Fruit fly (Drosophila melanogaster): Measurements from ENCODE around the gene dpr20.

The dpr20 gene

dm6 chr3L:857063-858015, at the start of gene dpr20:
Gene dpr20, minus strand, starts transcription at chr3L:857248.
- TF ChIP-seq ttk (optimal IDR thresholded peaks at IDR 0.05) = no peak
- no peak for TF ChIP-seq insv (optimal IDR thresholded peaks at IDR 0.05)
- TF ChIP-seq h (optimal IDR thresholded peaks at IDR 0.05) = no peak
- TF ChIP-seq Myc (optimal IDR thresholded peaks at IDR 0.05) = no peak
- TF ChIP-seq psq (optimal IDR thresholded peaks at IDR 0.05) = no peak
- TF ChIP-seq Sin3A (optimal IDR thresholded peaks at IDR 0.05) = no peak

DNA sequence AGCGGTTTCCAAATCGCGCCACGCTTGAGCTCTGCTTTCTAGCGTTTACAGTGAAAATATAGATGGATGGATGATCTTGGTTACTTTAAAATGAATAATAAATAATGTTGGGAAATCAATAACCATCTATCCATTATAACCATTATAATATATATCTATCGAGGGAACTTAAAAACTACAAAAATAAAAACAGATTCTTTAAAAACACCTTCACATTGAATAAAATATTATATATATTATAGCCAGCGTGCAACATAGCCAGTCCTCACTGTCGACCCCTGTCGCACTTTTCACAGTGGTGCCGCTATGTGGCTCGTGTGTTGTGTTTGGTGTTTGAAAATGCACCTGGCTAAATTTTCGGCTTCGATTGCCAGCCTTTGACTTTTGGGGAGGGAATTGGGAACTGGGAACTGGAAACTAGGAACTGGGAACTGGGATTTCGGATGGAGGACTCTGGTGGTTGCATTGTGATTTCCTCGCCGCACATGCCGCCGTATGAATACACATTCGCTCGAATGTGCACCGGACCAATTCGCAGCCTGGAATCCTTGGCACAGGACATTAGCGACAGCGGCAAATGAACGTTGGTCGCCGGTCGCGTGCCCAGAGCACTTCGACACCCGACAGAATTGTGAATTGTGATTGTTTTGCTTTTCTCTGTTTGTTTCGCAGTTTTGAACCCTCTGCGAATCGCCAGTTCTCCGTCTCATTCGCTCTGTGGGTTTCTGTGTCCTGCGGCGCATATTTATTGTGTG, 48.1 kb upstream of the dpr20 start:
- TF ChIP-seq ttk (optimal IDR thresholded peaks at IDR 0.05) = no peak
- no peak for TF ChIP-seq h (optimal IDR thresholded peaks at IDR 0.05)
- no peak for TF ChIP-seq Sin3A (optimal IDR thresholded peaks at IDR 0.05)
- no peak for TF ChIP-seq Myc (optimal IDR thresholded peaks at IDR 0.05)
- no peak for TF ChIP-seq psq (optimal IDR thresholded peaks at IDR 0.05)
- TF ChIP-seq insv (optimal IDR thresholded peaks at IDR 0.05) = no peak

DNA sequence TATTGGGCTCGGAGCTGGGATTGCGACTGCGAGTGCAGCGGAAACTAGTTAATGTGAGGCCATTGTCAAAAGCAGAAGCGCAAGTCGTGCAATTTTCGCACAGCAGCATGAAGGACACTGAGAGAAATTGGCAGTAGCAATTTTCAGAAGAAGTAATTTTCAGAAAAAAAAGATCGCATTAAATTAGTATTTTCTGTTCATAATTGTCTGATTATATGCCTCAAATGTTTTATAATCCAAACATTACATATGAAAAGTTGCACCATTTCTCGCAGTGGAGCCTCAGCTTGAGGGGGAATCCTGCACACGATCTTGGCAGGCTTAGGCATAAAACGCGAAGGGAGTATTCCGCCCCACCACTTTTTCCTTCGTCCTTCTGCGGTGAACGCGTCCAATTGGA, 47.3 kb upstream of the dpr20 start:
- no peak for TF ChIP-seq h (optimal IDR thresholded peaks at IDR 0.05)
- no peak for TF ChIP-seq psq (optimal IDR thresholded peaks at IDR 0.05)
- no peak for TF ChIP-seq Myc (optimal IDR thresholded peaks at IDR 0.05)
- no peak for TF ChIP-seq insv (optimal IDR thresholded peaks at IDR 0.05)
- TF ChIP-seq ttk (optimal IDR thresholded peaks at IDR 0.05) = no peak
- TF ChIP-seq Sin3A (optimal IDR thresholded peaks at IDR 0.05) = no peak

DNA sequence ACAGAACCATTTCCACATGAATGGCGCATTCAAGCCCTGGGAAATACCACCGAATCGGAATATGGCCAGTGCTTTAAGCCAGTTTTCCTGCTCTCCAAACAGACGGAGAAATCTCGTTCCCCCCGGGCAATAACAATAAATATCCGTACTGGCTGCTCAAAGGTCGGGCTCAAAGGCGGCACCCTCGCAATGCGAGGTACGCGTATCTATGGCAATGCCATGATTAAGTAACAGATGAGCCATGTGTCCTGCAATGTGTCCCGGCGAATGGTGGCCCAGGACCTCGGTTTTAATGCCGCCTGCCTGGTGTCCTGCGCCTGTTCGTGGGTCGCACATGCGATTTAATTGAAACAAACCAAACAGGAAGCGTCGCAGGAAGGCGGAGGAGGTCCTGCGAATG, 46.9 kb upstream of the dpr20 start:
- TF ChIP-seq insv (optimal IDR thresholded peaks at IDR 0.05) = no peak

DNA sequence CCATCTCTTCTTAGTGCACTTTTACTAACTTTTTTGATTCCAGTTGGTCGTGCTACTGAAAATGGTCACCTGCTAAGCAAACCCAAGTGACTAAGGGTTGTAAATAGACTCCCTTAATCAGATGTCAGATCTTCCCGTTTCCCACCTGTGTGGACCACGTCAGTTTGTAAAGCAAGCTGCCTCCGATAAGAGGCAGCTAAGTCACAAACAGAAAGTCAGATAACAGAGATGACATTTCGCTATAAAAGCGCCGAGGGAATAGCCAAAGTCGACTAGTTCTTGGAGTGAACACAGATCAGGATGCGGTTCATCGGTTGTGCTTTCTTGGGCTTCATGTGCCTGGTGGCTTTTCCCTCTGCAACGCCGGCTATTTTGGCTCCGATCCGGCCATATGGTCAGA, 45.5 kb upstream of the dpr20 start, which contains the start of gene mat:
TSS of gene mat (plus strand) at position 301 of the 400 bp plus-strand sequence.
- no peak for TF ChIP-seq Sin3A (optimal IDR thresholded peaks at IDR 0.05)
- no peak for TF ChIP-seq insv (optimal IDR thresholded peaks at IDR 0.05)
- TF ChIP-seq psq (optimal IDR thresholded peaks at IDR 0.05) = no peak
- TF ChIP-seq ttk (optimal IDR thresholded peaks at IDR 0.05) = no peak
- TF ChIP-seq Myc (optimal IDR thresholded peaks at IDR 0.05) = no peak
- no peak for TF ChIP-seq h (optimal IDR thresholded peaks at IDR 0.05)

DNA sequence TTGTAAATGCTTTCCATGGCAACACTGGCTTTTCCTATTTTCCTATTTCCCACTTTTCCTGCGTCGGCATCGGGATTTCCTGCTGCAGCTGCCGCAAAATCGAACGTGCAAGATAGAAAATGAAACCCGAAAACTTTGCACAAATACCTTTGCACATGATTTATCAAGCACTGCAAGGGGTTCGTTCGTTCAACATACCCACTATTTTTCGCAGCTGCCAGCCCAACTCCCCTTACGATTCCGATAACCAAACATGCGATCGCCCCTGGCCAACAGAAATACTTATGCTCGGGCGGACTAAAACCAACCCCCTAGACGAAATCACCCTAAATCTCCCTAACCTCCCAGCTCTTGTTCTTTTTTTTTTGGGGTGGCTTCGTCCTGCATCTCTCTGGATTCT, 44.4 kb upstream of the dpr20 start:
- TF ChIP-seq Sin3A (optimal IDR thresholded peaks at IDR 0.05) = no peak

- TF ChIP-seq Myc (optimal IDR thresholded peaks at IDR 0.05) (no peak), h (optimal IDR thresholded peaks at IDR 0.05) (no peak), psq (optimal IDR thresholded peaks at IDR 0.05) (no peak), Sin3A (optimal IDR thresholded peaks at IDR 0.05) (no peak), ttk (optimal IDR thresholded peaks at IDR 0.05) (no peak), insv (optimal IDR thresholded peaks at IDR 0.05) (no peak)
Measured at dm6 chr3L:900466-901249, 43.6 kb upstream of the dpr20 start.

DNA sequence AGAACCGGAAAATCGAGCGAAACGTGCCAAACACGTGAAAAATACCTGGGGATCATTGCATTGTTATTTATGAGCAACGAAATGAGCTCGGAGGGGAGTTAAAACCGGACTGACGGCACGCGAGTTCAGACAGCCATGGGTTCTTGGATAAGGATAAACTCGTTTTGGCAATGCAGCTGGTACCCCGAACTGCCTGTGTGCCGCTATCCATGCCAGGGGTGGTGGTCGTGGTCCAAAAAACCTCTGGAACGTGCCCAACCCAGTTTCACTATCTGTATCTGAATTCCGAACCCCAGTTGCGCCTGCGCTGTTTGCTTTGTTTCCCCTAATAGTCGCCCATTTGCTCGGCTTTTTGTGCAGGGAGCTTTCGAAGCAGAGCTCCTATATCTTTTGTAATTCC, 42.3 kb upstream of the dpr20 start:
- TF ChIP-seq ttk (optimal IDR thresholded peaks at IDR 0.05) (no peak), psq (optimal IDR thresholded peaks at IDR 0.05) (no peak), insv (optimal IDR thresholded peaks at IDR 0.05) (no peak), Myc (optimal IDR thresholded peaks at IDR 0.05) (no peak), Sin3A (optimal IDR thresholded peaks at IDR 0.05) (no peak), h (optimal IDR thresholded peaks at IDR 0.05) (no peak)

DNA sequence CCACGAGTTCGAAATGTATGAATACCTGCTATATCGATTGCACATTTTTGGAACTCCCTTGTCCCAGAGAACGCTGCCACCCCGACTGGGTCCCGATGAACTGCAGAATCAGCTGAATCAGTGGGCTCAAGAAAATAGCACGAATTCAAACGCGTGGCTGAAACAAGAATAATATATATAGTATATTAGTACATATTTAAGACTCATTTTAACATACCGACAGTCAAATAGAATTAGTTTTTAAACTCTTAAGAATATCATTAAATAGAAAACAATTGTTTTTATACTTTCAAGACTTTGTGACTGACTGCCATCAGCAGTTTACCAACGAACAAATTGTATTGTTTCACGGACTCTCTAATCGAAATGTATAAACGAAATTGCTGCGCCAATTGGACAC, 40.0 kb upstream of the dpr20 start, which contains the start of gene CG34057:
TSS of gene CG34057 (plus strand) at position 301 of the 400 bp plus-strand sequence.
- no peak for TF ChIP-seq ttk (optimal IDR thresholded peaks at IDR 0.05)

DNA sequence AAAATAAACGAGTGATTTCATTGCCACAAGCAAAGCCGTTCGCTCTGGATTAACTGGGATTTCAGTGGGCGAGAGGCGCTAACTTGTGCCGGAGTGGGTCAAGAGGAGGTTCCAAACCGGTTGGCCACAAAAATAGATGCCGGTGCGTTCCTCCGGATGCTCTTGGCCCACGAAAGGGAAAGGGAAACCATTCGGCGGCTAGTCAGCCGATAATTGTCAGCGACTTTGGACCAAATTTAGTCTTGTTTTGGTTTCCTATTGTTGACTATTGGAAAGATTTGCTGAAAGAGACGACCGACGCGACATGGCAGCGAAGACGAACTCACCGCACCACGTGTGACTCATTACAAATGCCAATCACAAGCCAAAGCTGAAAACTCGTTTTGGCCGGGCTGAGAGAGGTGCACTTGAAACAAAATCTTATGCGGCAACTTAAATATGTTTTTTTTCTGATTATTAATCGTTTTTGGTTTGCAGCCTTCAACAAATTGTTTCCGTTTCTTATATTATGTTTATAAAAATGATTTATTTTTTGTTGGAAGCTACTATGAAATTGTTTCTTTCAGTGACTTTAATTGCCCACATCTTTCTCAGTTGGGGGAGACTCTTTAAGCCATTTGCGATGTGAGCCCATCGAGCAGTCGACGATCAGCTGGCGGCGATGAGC, 38.4 kb upstream of the dpr20 start, which contains the start of gene CG34056:
TSS of gene CG34056 (plus strand) at position 638 of the 667 bp plus-strand sequence.
- TF ChIP-seq insv (optimal IDR thresholded peaks at IDR 0.05) (no peak), Sin3A (optimal IDR thresholded peaks at IDR 0.05) (no peak), ttk (optimal IDR thresholded peaks at IDR 0.05) (no peak), psq (optimal IDR thresholded peaks at IDR 0.05) (no peak)

- TF ChIP-seq psq (optimal IDR thresholded peaks at IDR 0.05) (no peak), insv (optimal IDR thresholded peaks at IDR 0.05) (no peak), Myc (optimal IDR thresholded peaks at IDR 0.05) (no peak)
Measured at dm6 chr3L:888372-888771, 31.3 kb upstream of the dpr20 start.
